Worm (Caenorhabditis elegans) whole organism, L4 larva: ENCODE data around the gene C45G9.6.

Experiments used
- F10B5.3 ChIP-seq: sonication (generic microtip); optimal IDR thresholded peaks from 2 replicates; lab custom pipeline; 2016; ENCODE audit warnings: mild to moderate bottlenecking, missing genetic modification characterization, missing compliant biosample characterization
- F44E2.7 ChIP-seq: fragments of 200-800 bp; sonication (Bioruptor generic); IDR thresholded peaks from 2 replicates; pipeline ENCODE4 v2.1.2; 2022; ENCODE audit warnings: missing genetic modification characterization, missing compliant biosample characterization
- T26A8.4 ChIP-seq: fragments of 200-800 bp; sonication (Bioruptor generic); IDR thresholded peaks from 2 replicates; pipeline ENCODE4 v1.3.6; 2022; ENCODE audit warnings: missing genetic modification characterization, missing compliant biosample characterization
- Y48G9A.11 ChIP-seq: fragments of 200-800 bp; sonication (Bioruptor generic); IDR thresholded peaks from 2 replicates; pipeline ENCODE4 v1.3.6; 2022; ENCODE audit warnings: missing genetic modification reagents, missing genetic modification characterization, missing compliant biosample characterization
- Y75B8A.6 ChIP-seq: fragments of 200-800 bp; sonication (Bioruptor generic); IDR thresholded peaks from 2 replicates; pipeline ENCODE4 v1.3.6; 2022; ENCODE audit warnings: missing genetic modification reagents, missing genetic modification characterization, missing compliant biosample characterization
- ZK337.2 ChIP-seq: fragments of 200-800 bp; sonication (Bioruptor generic); IDR thresholded peaks from 2 replicates; pipeline ENCODE4 v1.3.6; 2022; ENCODE audit warnings: missing genetic modification reagents, missing genetic modification characterization, missing compliant biosample characterization
- ZK546.5 ChIP-seq, 2 experiments: sonication (generic microtip); optimal IDR thresholded peaks; 2 replicates each; lab custom pipeline; 2017; ENCODE audit warnings: missing biosample characterization in 2 of 2, missing genetic modification characterization in 2 of 2
- aha-1 ChIP-seq: fragments of 150-350 bp; peaks from one replicate; lab custom pipeline; 2014; ENCODE audit warnings: missing biosample characterization, missing genetic modification characterization
- attf-4 ChIP-seq: sonication (generic microtip); optimal IDR thresholded peaks from 3 replicates; lab custom pipeline; 2017; ENCODE audit warnings: missing biosample characterization, missing genetic modification characterization
- ceh-28 ChIP-seq: fragments of 150-350 bp; optimal IDR thresholded peaks from 2 replicates; lab custom pipeline; 2014; ENCODE audit warnings: missing biosample characterization, missing genetic modification reagents, missing genetic modification characterization
- ceh-32 ChIP-seq: sonication (generic microtip); optimal IDR thresholded peaks from 2 replicates; lab custom pipeline; 2016; ENCODE audit warnings: mild to moderate bottlenecking, missing genetic modification characterization, missing compliant biosample characterization; ENCODE audit not compliant: poor library complexity
- ceh-44 ChIP-seq: fragments of 200-800 bp; sonication (Bioruptor generic); IDR thresholded peaks from 2 replicates; pipeline ENCODE4 v1.3.6; 2022; ENCODE audit warnings: missing genetic modification reagents, missing genetic modification characterization, missing compliant biosample characterization
- ceh-82 ChIP-seq: sonication (generic microtip); optimal IDR thresholded peaks from 2 replicates; lab custom pipeline; 2017; ENCODE audit warnings: missing biosample characterization, missing genetic modification characterization
- ctbp-1 ChIP-seq: fragments of 200-800 bp; sonication (Bioruptor generic); IDR thresholded peaks from 2 replicates; pipeline ENCODE4 v1.3.6; 2022; ENCODE audit warnings: missing genetic modification reagents, missing genetic modification characterization, missing compliant biosample characterization
- daf-16 ChIP-seq, 3 experiments: sonication (generic microtip); optimal IDR thresholded peaks; 2 replicates each; lab custom pipeline; 2016 to 2017; ENCODE audit warnings: missing genetic modification characterization in 3 of 3, missing genetic modification reagents in 3 of 3, mild to moderate bottlenecking in 2 of 3, missing compliant biosample characterization in 2 of 3, missing biosample characterization in 1 of 3, moderate library complexity in 1 of 3
- daf-19 ChIP-seq: fragments of 200-800 bp; sonication (Bioruptor generic); conservative IDR thresholded peaks from 2 replicates; pipeline ENCODE4 v1.3.6; 2022; ENCODE audit warnings: missing genetic modification characterization, missing compliant biosample characterization
- daf-8 ChIP-seq: fragments of 200-800 bp; sonication (Bioruptor generic); IDR thresholded peaks from 2 replicates; pipeline ENCODE4 v1.3.6; 2022; ENCODE audit warnings: missing genetic modification characterization, missing compliant biosample characterization
- dpl-1 ChIP-seq: fragments of 150-350 bp; optimal IDR thresholded peaks from 2 replicates; lab custom pipeline; 2014; ENCODE audit warnings: missing biosample characterization, missing genetic modification reagents, missing genetic modification characterization
- duxl-1 ChIP-seq: sonication (generic microtip); optimal IDR thresholded peaks from 2 replicates; lab custom pipeline; 2016; ENCODE audit warnings: mild to moderate bottlenecking, missing genetic modification characterization, moderate library complexity, missing compliant biosample characterization; ENCODE audit not compliant: poor library complexity
- egl-27 ChIP-seq: sonication (generic microtip); optimal IDR thresholded peaks from 3 replicates; lab custom pipeline; 2017; ENCODE audit warnings: missing biosample characterization, missing genetic modification reagents, missing genetic modification characterization
- egl-43 ChIP-seq: fragments of 200-800 bp; sonication (Bioruptor generic); IDR thresholded peaks from 2 replicates; pipeline ENCODE4 v1.3.6; 2022; ENCODE audit warnings: missing genetic modification reagents, missing genetic modification characterization, missing compliant biosample characterization
- hlh-11 ChIP-seq: fragments of 200-800 bp; sonication (Bioruptor generic); optimal IDR thresholded peaks from 2 replicates; lab custom pipeline; 2018; ENCODE audit warnings: mild to moderate bottlenecking, missing genetic modification characterization, missing compliant biosample characterization
- hlh-30 ChIP-seq: sonication (generic microtip); optimal IDR thresholded peaks from 2 replicates; lab custom pipeline; 2017; ENCODE audit warnings: antibody characterized with exemption, mild to moderate bottlenecking, missing genetic modification characterization, missing compliant biosample characterization; ENCODE audit not compliant: insufficient read depth
- lin-1 ChIP-seq: fragments of 200-800 bp; sonication (Bioruptor generic); IDR thresholded peaks from 2 replicates; pipeline ENCODE4 v1.3.6; 2022; ENCODE audit warnings: missing genetic modification reagents, missing genetic modification characterization, missing compliant biosample characterization
- lin-29 ChIP-seq: fragments of 200-800 bp; sonication (Bioruptor generic); IDR thresholded peaks from 2 replicates; pipeline ENCODE4 v1.3.6; 2022; ENCODE audit warnings: missing genetic modification reagents, missing genetic modification characterization, missing compliant biosample characterization
- lin-38 ChIP-seq: fragments of 200-800 bp; sonication (Bioruptor generic); IDR thresholded peaks from 2 replicates; pipeline ENCODE4 v1.3.6; 2022; ENCODE audit warnings: missing genetic modification reagents, missing genetic modification characterization, missing compliant biosample characterization
- lin-39 ChIP-seq: fragments of 150-350 bp; optimal IDR thresholded peaks from 2 replicates; lab custom pipeline; 2014; ENCODE audit warnings: missing biosample characterization, missing genetic modification reagents, missing genetic modification characterization
- lir-3 ChIP-seq: sonication (generic microtip); optimal IDR thresholded peaks from 2 replicates; lab custom pipeline; 2016; ENCODE audit warnings: mild to moderate bottlenecking, missing genetic modification characterization, missing compliant biosample characterization
- lsy-2 ChIP-seq, 2 experiments: fragments of 150-350 bp in 1 of 2; sonication (generic microtip) in 1 of 2; optimal IDR thresholded peaks; 2 replicates each; lab custom pipeline; 2014 to 2017; ENCODE audit warnings: missing biosample characterization in 2 of 2, missing genetic modification characterization in 2 of 2
- mes-2 ChIP-seq: sonication (generic microtip); optimal IDR thresholded peaks from 2 replicates; lab custom pipeline; 2016; ENCODE audit warnings: missing genotype, mild to moderate bottlenecking, missing genetic modification characterization, missing compliant biosample characterization; ENCODE audit not compliant: poor library complexity, severe bottlenecking
- mxl-2 ChIP-seq: fragments of 200-800 bp; sonication (Bioruptor generic); conservative IDR thresholded peaks from 2 replicates; pipeline ENCODE4 v1.3.6; 2022; ENCODE audit warnings: missing genetic modification reagents, missing genetic modification characterization, missing compliant biosample characterization
- mxl-3 ChIP-seq: fragments of 200-800 bp; sonication (Bioruptor generic); optimal IDR thresholded peaks from 2 replicates; lab custom pipeline; 2018; ENCODE audit warnings: mild to moderate bottlenecking, missing genetic modification characterization, missing compliant biosample characterization
- nhr-10 ChIP-seq: fragments of 150-350 bp; optimal IDR thresholded peaks from 2 replicates; lab custom pipeline; 2014; ENCODE audit warnings: missing biosample characterization, missing genetic modification characterization
- nhr-111 ChIP-seq: fragments of 200-800 bp; sonication (Bioruptor generic); optimal IDR thresholded peaks from 2 replicates; lab custom pipeline; 2018; ENCODE audit warnings: mild to moderate bottlenecking, missing genetic modification characterization, missing compliant biosample characterization
- nhr-237 ChIP-seq: sonication (generic microtip); optimal IDR thresholded peaks from 2 replicates; lab custom pipeline; 2017; ENCODE audit warnings: missing biosample characterization, missing genetic modification characterization
- nhr-28 ChIP-seq: fragments of 150-350 bp; optimal IDR thresholded peaks from 2 replicates; lab custom pipeline; 2014; ENCODE audit warnings: missing biosample characterization, missing genetic modification characterization
- nhr-41 ChIP-seq: fragments of 200-800 bp; sonication (Bioruptor generic); IDR thresholded peaks from 2 replicates; pipeline ENCODE4 v1.3.6; 2022; ENCODE audit warnings: missing genetic modification reagents, missing genetic modification characterization, missing compliant biosample characterization
- nhr-48 ChIP-seq: sonication (generic microtip); optimal IDR thresholded peaks from 2 replicates; lab custom pipeline; 2016; ENCODE audit warnings: mild to moderate bottlenecking, missing genetic modification characterization, missing compliant biosample characterization
- nhr-76 ChIP-seq: fragments of 150-350 bp; optimal IDR thresholded peaks from 2 replicates; lab custom pipeline; 2014; ENCODE audit warnings: missing biosample characterization, missing genetic modification characterization
- pha-4 ChIP-seq, 2 experiments: fragments of 150-350 bp in 1 of 2; fragments of 200-800 bp in 1 of 2; sonication (Bioruptor generic) in 1 of 2; IDR thresholded peaks in 1 of 2; optimal IDR thresholded peaks in 1 of 2; 2 replicates each; pipeline versions ENCODE4 v1.3.6 to Lab custom; 2014 to 2022; ENCODE audit warnings: missing genetic modification characterization in 2 of 2, missing genetic modification reagents in 2 of 2, missing biosample characterization in 1 of 2, missing compliant biosample characterization in 1 of 2
- saeg-2 ChIP-seq: fragments of 200-800 bp; sonication (Bioruptor generic); IDR thresholded peaks from 2 replicates; pipeline ENCODE4 v1.3.6; 2022; ENCODE audit warnings: missing genetic modification reagents, missing genetic modification characterization, missing compliant biosample characterization
- set-16 ChIP-seq: fragments of 200-800 bp; sonication (Bioruptor generic); IDR thresholded peaks from 2 replicates; pipeline ENCODE4 v1.3.6; 2022; ENCODE audit warnings: missing genetic modification reagents, missing genetic modification characterization, missing compliant biosample characterization
- snpc-1.2 ChIP-seq: fragments of 200-800 bp; sonication (Bioruptor generic); IDR thresholded peaks from 2 replicates; pipeline ENCODE4 v1.3.6; 2022; ENCODE audit warnings: missing genetic modification reagents, missing genetic modification characterization, missing compliant biosample characterization
- snpc-4 ChIP-seq: fragments of 150-350 bp; optimal IDR thresholded peaks from 2 replicates; lab custom pipeline; 2014; ENCODE audit warnings: missing biosample characterization, missing genetic modification characterization
- spr-3 ChIP-seq: fragments of 200-800 bp; sonication (Bioruptor generic); optimal IDR thresholded peaks from 2 replicates; lab custom pipeline; 2018; ENCODE audit warnings: mild to moderate bottlenecking, missing genetic modification characterization, missing compliant biosample characterization
- tag-97 ChIP-seq: fragments of 200-800 bp; sonication (Bioruptor generic); IDR thresholded peaks from 2 replicates; pipeline ENCODE4 v1.3.6; 2022; ENCODE audit warnings: missing genetic modification characterization, missing compliant biosample characterization
- tra-1 ChIP-seq: fragments of 200-800 bp; sonication (Bioruptor generic); IDR thresholded peaks from 2 replicates; pipeline ENCODE4 v1.3.6; 2022; ENCODE audit warnings: missing genetic modification reagents, missing genetic modification characterization, missing compliant biosample characterization
- unc-39 ChIP-seq: sonication (generic microtip); optimal IDR thresholded peaks from 2 replicates; lab custom pipeline; 2017; ENCODE audit warnings: missing biosample characterization, missing genetic modification characterization
- zfp-3 ChIP-seq: fragments of 200-800 bp; sonication (Bioruptor generic); conservative IDR thresholded peaks from 2 replicates; pipeline ENCODE4 v1.3.6; 2022; ENCODE audit warnings: missing genetic modification reagents, missing genetic modification characterization, missing compliant biosample characterization

Gene C45G9.6

ce11 chrIII:5018116-5018689, 18.1 kb upstream of the C45G9.6 start, which contains the start of gene wip-1 (continued):
- peak; percentile 19 for TF ChIP-seq unc-39 (tag; lab: Kevin White, UChicago)
- TF ChIP-seq duxl-1 (tag; lab: Kevin White, UChicago): peak; percentile 94
- peak; percentile 87; the same call in 1 of the 2 replicates for TF ChIP-seq saeg-2 (GFP tag; lab: Robert Waterston, UW)
- TF ChIP-seq ceh-44 (GFP tag; lab: Robert Waterston, UW): peak; percentile 46; the same call in 1 of the 2 replicates
- peak; percentile 91 for TF ChIP-seq nhr-48 (tag; lab: Kevin White, UChicago)
- no peak for TF ChIP-seq tag-97 (GFP tag; lab: Robert Waterston, UW)
- TF ChIP-seq hlh-30 (tag; lab: Kevin White, UChicago): peak; percentile 94
- peak; percentile 93 for TF ChIP-seq tra-1 (GFP tag; lab: Robert Waterston, UW)
- TF ChIP-seq F44E2.7 (GFP tag; lab: Robert Waterston, UW): peak; percentile 87
- TF ChIP-seq set-16: peak; percentile 60
- peak; percentile 98 for TF ChIP-seq nhr-28 (tag; lab: Kevin White, UChicago)
- TF ChIP-seq lin-1 (GFP tag; lab: Robert Waterston, UW): peak; percentile 96
- TF ChIP-seq daf-19 (GFP tag; lab: Robert Waterston, UW): peak; percentile 95
- TF ChIP-seq nhr-111 (GFP tag; lab: Kevin White, UChicago): peak; percentile 86
- peak; percentile 3 for TF ChIP-seq attf-4 (tag; lab: Kevin White, UChicago)
- peak; percentile 100 for TF ChIP-seq aha-1 (tag; lab: Kevin White, UChicago)
- TF ChIP-seq daf-8 (GFP tag; lab: Robert Waterston, UW): no peak
- peak; percentile 95 for TF ChIP-seq lin-38 (GFP tag; lab: Robert Waterston, UW)
- peak; percentile 91 for TF ChIP-seq lin-29 (GFP tag; lab: Robert Waterston, UW)
- TF ChIP-seq mxl-2 (GFP tag; lab: Robert Waterston, UW): peak; percentile 62
- peak; percentile 96 for TF ChIP-seq mes-2 (tag; lab: Kevin White, UChicago)
- peak; percentile 89 for TF ChIP-seq spr-3 (GFP tag; lab: Kevin White, UChicago)
- TF ChIP-seq ceh-82 (tag; lab: Kevin White, UChicago): no peak
- TF ChIP-seq F10B5.3 (tag; lab: Kevin White, UChicago): peak; percentile 93
- peak; percentile 98 for TF ChIP-seq hlh-11 (tag; lab: Kevin White, UChicago)
- TF ChIP-seq nhr-76 (tag; lab: Kevin White, UChicago): peak; percentile 53
- TF ChIP-seq lin-39 (tag; lab: Kevin White, UChicago): peak; percentile 55
- peak; percentile 96 for TF ChIP-seq ctbp-1 (GFP tag; lab: Robert Waterston, UW)
- peak; percentile 83 for TF ChIP-seq Y48G9A.11 (GFP tag; lab: Robert Waterston, UW)
- TF ChIP-seq pha-4 (GFP tag; IDR thresholded peaks at IDR 0.05; lab: Robert Waterston, UW): peak; percentile 96
- peak; percentile 73 for TF ChIP-seq pha-4 (tag; optimal IDR thresholded peaks at IDR 0.05; lab: Kevin White, UChicago)
- no peak for TF ChIP-seq egl-27
- peak; percentile 69; the same call in 1 of the 2 replicates for TF ChIP-seq ZK337.2
- TF ChIP-seq nhr-237 (tag; lab: Kevin White, UChicago): peak; percentile 60
- TF ChIP-seq dpl-1 (GFP tag; lab: Kevin White, UChicago): peak; percentile 95
- TF ChIP-seq lir-3 (tag; lab: Kevin White, UChicago): peak; percentile 52
- peak; percentile 38 for TF ChIP-seq ceh-28 (tag; lab: Kevin White, UChicago)
- peak; percentile 52 for TF ChIP-seq snpc-4
- peak; percentile 88 to 97 for TF ChIP-seq lsy-2 (tag; optimal IDR thresholded peaks at IDR 0.05; lab: Kevin White, UChicago)
- peak in 1 of 2 experiments; percentile 53 for TF ChIP-seq ZK546.5 (tag; optimal IDR thresholded peaks at IDR 0.05; lab: Kevin White, UChicago)
- peak; percentile 98 for TF ChIP-seq T26A8.4 (GFP tag; lab: Robert Waterston, UW)
- peak; percentile 44 for TF ChIP-seq nhr-10 (tag; lab: Kevin White, UChicago)
- TF ChIP-seq ceh-32: peak; percentile 69
- TF ChIP-seq snpc-1.2: peak; percentile 78
- peak; percentile 96 for TF ChIP-seq egl-43 (GFP tag; lab: Robert Waterston, UW)
- peak; percentile 97 for TF ChIP-seq mxl-3 (GFP tag; lab: Kevin White, UChicago)
- TF ChIP-seq Y75B8A.6 (GFP tag; lab: Robert Waterston, UW): no peak
- TF ChIP-seq nhr-41 (GFP tag; lab: Robert Waterston, UW): peak; percentile 79; the same call in 1 of the 2 replicates
- peak; percentile 95 to 97 for TF ChIP-seq daf-16 (GFP tag; optimal IDR thresholded peaks at IDR 0.05; lab: Kevin White, UChicago)
- TF ChIP-seq daf-16 (tag; optimal IDR thresholded peaks at IDR 0.05; lab: Kevin White, UChicago): peak; percentile 97
- peak; percentile 94 for TF ChIP-seq zfp-3 (GFP tag; lab: Robert Waterston, UW)
